Fruit fly (Drosophila melanogaster) whole organism, embryonic: ENCODE measurements around the gene Kmn1.
A peak's percentile ranks its signal among the peaks of the same experiment; 100 is the strongest.

Experiments
- Aef1 ChIP-seq: fragments of 200-800 bp; sonication (Bioruptor generic); IDR thresholded peaks from 3 replicates; pipeline ENCODE4 v1.3.6; 2022; ENCODE audit warnings: missing biosample characterization, missing genetic modification characterization
- Atf3 ChIP-seq: fragments of 200-800 bp; sonication (Bioruptor generic); optimal IDR thresholded peaks from 3 replicates; lab custom pipeline; 2016; ENCODE audit warnings: missing biosample characterization, missing genetic modification characterization
- B-H1 ChIP-seq: fragments of 200-800 bp; sonication (Bioruptor generic); IDR thresholded peaks from 3 replicates; pipeline ENCODE4 v1.3.6; 2022; ENCODE audit warnings: missing biosample characterization, missing genetic modification characterization
- CG10209 ChIP-seq: fragments of 200-800 bp; sonication (Bioruptor generic); optimal IDR thresholded peaks from 3 replicates; lab custom pipeline; 2017; ENCODE audit warnings: missing biosample characterization, mild to moderate bottlenecking, missing genetic modification characterization, missing genetic modification reagents
- CG10321 ChIP-seq: fragments of 200-800 bp; sonication (Bioruptor generic); IDR thresholded peaks from 2 replicates; pipeline ENCODE4 v1.3.6; 2022; ENCODE audit warnings: missing biosample characterization, missing genetic modification characterization
- CG11093 ChIP-seq: fragments of 200-800 bp; sonication (Bioruptor generic); IDR thresholded peaks from 3 replicates; pipeline ENCODE4 v1.3.6; 2022; ENCODE audit warnings: missing biosample characterization, missing genetic modification characterization
- CG11560 ChIP-seq: fragments of 200-800 bp; sonication (Bioruptor generic); IDR thresholded peaks from 3 replicates; pipeline ENCODE4 v1.3.6; 2022; ENCODE audit warnings: missing biosample characterization, missing genetic modification characterization
- CG13287 ChIP-seq: fragments of 200-800 bp; sonication (Bioruptor generic); IDR thresholded peaks from 2 replicates; pipeline ENCODE4 v1.3.6; 2022; ENCODE audit warnings: missing biosample characterization, missing genetic modification characterization; ENCODE audit not compliant: partially characterized antibody
- CG14860 ChIP-seq: fragments of 200-800 bp; sonication (Bioruptor generic); IDR thresholded peaks from 3 replicates; pipeline ENCODE4 v1.3.6; 2022; ENCODE audit warnings: missing biosample characterization, missing genetic modification characterization; ENCODE audit not compliant: partially characterized antibody
- CG15073 ChIP-seq: fragments of 200-800 bp; sonication (Bioruptor generic); optimal IDR thresholded peaks from 2 replicates; lab custom pipeline; 2016; ENCODE audit warnings: missing biosample characterization, missing genetic modification characterization
- CG15514 ChIP-seq: fragments of 200-800 bp; sonication (Bioruptor generic); optimal IDR thresholded peaks from 3 replicates; lab custom pipeline; 2017; ENCODE audit warnings: missing biosample characterization, missing genetic modification characterization, mild to moderate bottlenecking, moderate library complexity, missing genetic modification reagents
- CG16815 ChIP-seq: fragments of 200-800 bp; sonication (Bioruptor generic); optimal IDR thresholded peaks from 3 replicates; lab custom pipeline; 2017; ENCODE audit warnings: missing biosample characterization, mild to moderate bottlenecking, missing genetic modification characterization
- CG3847 ChIP-seq: fragments of 200-800 bp; sonication (Bioruptor generic); IDR thresholded peaks from 2 replicates; pipeline ENCODE4 v1.3.6; 2022; ENCODE audit warnings: missing biosample characterization, missing genetic modification characterization
- CG43689 ChIP-seq: fragments of 200-800 bp; sonication (Bioruptor generic); IDR thresholded peaks from 2 replicates; pipeline ENCODE4 v1.3.6; 2022; ENCODE audit warnings: missing biosample characterization, missing genetic modification characterization
- CG8388 ChIP-seq: fragments of 200-800 bp; sonication (Bioruptor generic); optimal IDR thresholded peaks from 2 replicates; lab custom pipeline; 2019; ENCODE audit warnings: missing biosample characterization, mild to moderate bottlenecking, missing genetic modification characterization, moderate library complexity
- CG8924 ChIP-seq: fragments of 200-800 bp; optimal IDR thresholded peaks from 3 replicates; lab custom pipeline; 2019; ENCODE audit warnings: missing biosample characterization, mild to moderate bottlenecking, missing genetic modification characterization, moderate library complexity
- CG8944 ChIP-seq: fragments of 200-800 bp; sonication (Bioruptor generic); optimal IDR thresholded peaks from 3 replicates; lab custom pipeline; 2016; ENCODE audit warnings: missing biosample characterization, missing genetic modification characterization
- CG9727 ChIP-seq: fragments of 200-800 bp; sonication (Bioruptor generic); optimal IDR thresholded peaks from 3 replicates; lab custom pipeline; 2017; ENCODE audit warnings: missing biosample characterization, mild to moderate bottlenecking, missing genetic modification characterization
- CG9797 ChIP-seq: fragments of 200-800 bp; sonication (Bioruptor generic); optimal IDR thresholded peaks from 3 replicates; lab custom pipeline; 2018; ENCODE audit warnings: missing biosample characterization, mild to moderate bottlenecking, missing genetic modification characterization
- Chrac-16 ChIP-seq: fragments of 200-800 bp; sonication (Bioruptor generic); optimal IDR thresholded peaks from 3 replicates; lab custom pipeline; 2016; ENCODE audit warnings: missing biosample characterization, missing genetic modification characterization
- Deaf1 ChIP-seq: fragments of 200-800 bp; optimal IDR thresholded peaks from 3 replicates; lab custom pipeline; 2019; ENCODE audit warnings: missing biosample characterization, mild to moderate bottlenecking, missing genetic modification characterization, moderate library complexity
- Dll ChIP-seq: fragments of 200-800 bp; sonication (Bioruptor generic); IDR thresholded peaks from 4 replicates; pipeline ENCODE4 v1.3.6; 2022; ENCODE audit warnings: missing biosample characterization, missing genetic modification characterization; ENCODE audit not compliant: partially characterized antibody
- Fer1 ChIP-seq: fragments of 200-800 bp; sonication (Bioruptor generic); optimal IDR thresholded peaks from 2 replicates; lab custom pipeline; 2017; ENCODE audit warnings: missing biosample characterization, mild to moderate bottlenecking, missing genetic modification characterization
- GATAe ChIP-seq: fragments of 200-800 bp; sonication (Bioruptor generic); conservative IDR thresholded peaks from 2 replicates; pipeline ENCODE4 v1.3.6; 2022; ENCODE audit warnings: missing biosample characterization, missing genetic modification characterization
- H2.0 ChIP-seq: fragments of 200-800 bp; sonication (Bioruptor generic); IDR thresholded peaks from 2 replicates; pipeline ENCODE4 v1.3.6; 2022; ENCODE audit warnings: missing biosample characterization, missing genetic modification characterization
- Hand ChIP-seq: fragments of 200-800 bp; sonication (Bioruptor generic); optimal IDR thresholded peaks from 2 replicates; lab custom pipeline; 2017; ENCODE audit warnings: mild to moderate bottlenecking, missing biosample characterization, missing genetic modification reagents, missing genetic modification characterization
- Hsf ChIP-seq: fragments of 200-800 bp; sonication (Bioruptor generic); optimal IDR thresholded peaks from 3 replicates; lab custom pipeline; 2016; ENCODE audit warnings: missing biosample characterization, missing genetic modification characterization
- Mrtf ChIP-seq: fragments of 200-800 bp; sonication (Bioruptor generic); IDR thresholded peaks from 3 replicates; pipeline ENCODE4 v1.3.6; 2022; ENCODE audit warnings: missing biosample characterization, missing genetic modification characterization
- Nf-YC ChIP-seq: fragments of 200-800 bp; optimal IDR thresholded peaks from 3 replicates; lab custom pipeline; 2019; ENCODE audit warnings: missing biosample characterization, mild to moderate bottlenecking, missing genetic modification characterization, moderate library complexity
- Oli ChIP-seq: fragments of 200-800 bp; sonication (Bioruptor generic); optimal IDR thresholded peaks from 2 replicates; lab custom pipeline; 2018; ENCODE audit warnings: missing biosample characterization, mild to moderate bottlenecking, missing genetic modification characterization, moderate library complexity
- Spps ChIP-seq: fragments of 200-800 bp; sonication (Bioruptor generic); optimal IDR thresholded peaks from 2 replicates; lab custom pipeline; 2018; ENCODE audit warnings: missing biosample characterization, mild to moderate bottlenecking, missing genetic modification characterization
- Sry-β ChIP-seq: fragments of 200-800 bp; sonication (Bioruptor generic); optimal IDR thresholded peaks from 2 replicates; lab custom pipeline; 2018; ENCODE audit warnings: missing biosample characterization, mild to moderate bottlenecking, missing genetic modification characterization, moderate library complexity
- Sry-δ ChIP-seq: fragments of 200-800 bp; sonication (Bioruptor generic); optimal IDR thresholded peaks from 2 replicates; lab custom pipeline; 2016; ENCODE audit warnings: missing biosample characterization, missing genetic modification characterization
- YL-1 ChIP-seq: fragments of 200-800 bp; sonication (Bioruptor generic); optimal IDR thresholded peaks from 3 replicates; lab custom pipeline; 2017; ENCODE audit warnings: missing biosample characterization, mild to moderate bottlenecking, missing genetic modification characterization
- abd-A ChIP-seq: fragments of 200-800 bp; sonication (Bioruptor generic); optimal IDR thresholded peaks from 3 replicates; lab custom pipeline; 2019; ENCODE audit warnings: missing biosample characterization, mild to moderate bottlenecking, missing genetic modification characterization, moderate library complexity
- ac ChIP-seq: fragments of 200-800 bp; sonication (Bioruptor generic); optimal IDR thresholded peaks from 3 replicates; lab custom pipeline; 2017; ENCODE audit warnings: missing biosample characterization, mild to moderate bottlenecking, missing genetic modification characterization
- bsh ChIP-seq, 2 experiments: fragments of 200-800 bp; sonication (Bioruptor generic); optimal IDR thresholded peaks; 2 replicates each; lab custom pipeline; 2017 to 2018; ENCODE audit warnings: mild to moderate bottlenecking in 2 of 2, missing biosample characterization in 2 of 2, missing genetic modification characterization in 2 of 2, moderate library complexity in 1 of 2
- cwo ChIP-seq: fragments of 200-800 bp; sonication (Bioruptor generic); optimal IDR thresholded peaks from 3 replicates; lab custom pipeline; 2017; ENCODE audit warnings: missing biosample characterization, missing genetic modification characterization, mild to moderate bottlenecking, moderate library complexity, missing genetic modification reagents
- grau ChIP-seq: fragments of 200-800 bp; optimal IDR thresholded peaks from 3 replicates; lab custom pipeline; 2019; ENCODE audit warnings: missing biosample characterization, mild to moderate bottlenecking, missing genetic modification characterization, moderate library complexity
- inv ChIP-seq: fragments of 200-800 bp; sonication (Bioruptor generic); IDR thresholded peaks from 2 replicates; pipeline ENCODE4 v1.3.6; 2022; ENCODE audit warnings: missing biosample characterization, missing genetic modification characterization; ENCODE audit not compliant: partially characterized antibody
- mirr ChIP-seq: fragments of 200-800 bp; sonication (Bioruptor generic); optimal IDR thresholded peaks from 3 replicates; lab custom pipeline; 2018; ENCODE audit warnings: missing biosample characterization, mild to moderate bottlenecking, missing genetic modification characterization
- nerfin-1 ChIP-seq: fragments of 200-800 bp; sonication (Bioruptor generic); optimal IDR thresholded peaks from 3 replicates; lab custom pipeline; 2019; ENCODE audit warnings: missing biosample characterization, mild to moderate bottlenecking, missing genetic modification characterization, moderate library complexity
- prd ChIP-seq, 3 experiments: fragments of >200 bp in 2 of 3; fragments of 200-800 bp in 1 of 3; sonication (Bioruptor generic) in 1 of 3; optimal IDR thresholded peaks in 2 of 3; IDR thresholded peaks in 1 of 3; 2 replicates in 2 of 3; 3 replicates in 1 of 3; pipeline versions ENCODE4 v1.3.6 to Lab custom; 2017 to 2022; ENCODE audit warnings: missing biosample characterization in 1 of 3, missing genetic modification characterization in 1 of 3
- pros ChIP-seq: fragments of 200-800 bp; sonication (Bioruptor generic); optimal IDR thresholded peaks from 3 replicates; lab custom pipeline; 2019; ENCODE audit warnings: missing biosample characterization, mild to moderate bottlenecking, missing genetic modification characterization, moderate library complexity
- pzg ChIP-seq: fragments of 200-800 bp; sonication (Bioruptor generic); optimal IDR thresholded peaks from 3 replicates; lab custom pipeline; 2018; ENCODE audit warnings: missing biosample characterization, mild to moderate bottlenecking, missing genetic modification characterization, moderate library complexity
- ro ChIP-seq: fragments of 200-800 bp; sonication (Bioruptor generic); IDR thresholded peaks from 2 replicates; pipeline ENCODE4 v1.3.6; 2022; ENCODE audit warnings: missing biosample characterization, missing genetic modification characterization
- sc ChIP-seq, 3 experiments: fragments of >200 bp in 2 of 3; fragments of 200-800 bp in 1 of 3; sonication (Bioruptor generic) in 1 of 3; optimal IDR thresholded peaks; 2 replicates in 2 of 3; 3 replicates in 1 of 3; lab custom pipeline; 2017; ENCODE audit warnings: mild to moderate bottlenecking in 1 of 3, missing biosample characterization in 1 of 3, missing genetic modification characterization in 1 of 3, missing genetic modification reagents in 1 of 3
- schlank ChIP-seq: fragments of 200-800 bp; sonication (Bioruptor generic); optimal IDR thresholded peaks from 2 replicates; lab custom pipeline; 2018; ENCODE audit warnings: missing biosample characterization, mild to moderate bottlenecking, missing genetic modification characterization
- sens-2 ChIP-seq: fragments of 200-800 bp; sonication (Bioruptor generic); IDR thresholded peaks from 2 replicates; pipeline ENCODE4 v1.3.6; 2022; ENCODE audit warnings: missing biosample characterization, missing genetic modification characterization
- z ChIP-seq: fragments of 200-800 bp; sonication (Bioruptor generic); IDR thresholded peaks from 3 replicates; pipeline ENCODE4 v1.3.6; 2022; ENCODE audit warnings: missing biosample characterization, missing genetic modification characterization

Gene Kmn1

dm6 chrX:11578841-11579240, 6.6 kb upstream of the Kmn1 start (continued):
- TF ChIP-seq Sry-β (GFP tag; lab: Kevin White, UChicago): peak; percentile 41
- no peak for TF ChIP-seq ac
- no peak for TF ChIP-seq pros (GFP tag; lab: Kevin White, UChicago)
- TF ChIP-seq CG15073 (GFP tag; lab: Kevin White, UChicago): no peak
- no peak for TF ChIP-seq abd-A (tag; lab: Kevin White, UChicago)
- TF ChIP-seq CG14860 (GFP tag; lab: Robert Waterston, UW): 0 out of 3 replicates have a peak, but pooled peaks have one; percentile 25
- peak; percentile 5 for TF ChIP-seq grau (tag; lab: Kevin White, UChicago)
- TF ChIP-seq Deaf1 (tag; lab: Kevin White, UChicago): no peak
- no peak for TF ChIP-seq sc (optimal IDR thresholded peaks at IDR 0.05; lab: Kevin White, UChicago)
- TF ChIP-seq sc (GFP tag; optimal IDR thresholded peaks at IDR 0.05; lab: Kevin White, UChicago): no peak
- no peak for TF ChIP-seq Oli (tag; lab: Kevin White, UChicago)
- TF ChIP-seq Nf-YC (tag; lab: Kevin White, UChicago): no peak
- no peak for TF ChIP-seq Atf3 (GFP tag; lab: Kevin White, UChicago)
- TF ChIP-seq CG8388 (GFP tag; lab: Kevin White, UChicago): no peak
- TF ChIP-seq Sry-δ (GFP tag; lab: Kevin White, UChicago): peak; percentile 32
- peak; percentile 13 for TF ChIP-seq Spps
- TF ChIP-seq Dll (GFP tag; lab: Robert Waterston, UW): no peak
- peak; percentile 85 for TF ChIP-seq CG9797 (GFP tag; lab: Kevin White, UChicago)
- TF ChIP-seq CG43689 (GFP tag; lab: Robert Waterston, UW): no peak
- no peak for TF ChIP-seq bsh (GFP tag; optimal IDR thresholded peaks at IDR 0.05; lab: Kevin White, UChicago)
- TF ChIP-seq CG10321 (GFP tag; lab: Robert Waterston, UW): no peak
- no peak for TF ChIP-seq ro (GFP tag; lab: Robert Waterston, UW)
- TF ChIP-seq CG10209 (GFP tag; lab: Kevin White, UChicago): no peak
- TF ChIP-seq cwo (GFP tag; lab: Kevin White, UChicago): no peak
- no peak for TF ChIP-seq z
- TF ChIP-seq CG9727 (GFP tag; lab: Kevin White, UChicago): no peak
- TF ChIP-seq CG11093 (GFP tag; lab: Robert Waterston, UW): no peak
- TF ChIP-seq H2.0 (GFP tag; lab: Robert Waterston, UW): no peak
- TF ChIP-seq mirr (GFP tag; lab: Kevin White, UChicago): no peak
- TF ChIP-seq CG13287 (GFP tag; lab: Robert Waterston, UW): peak; percentile 77
- no peak for TF ChIP-seq GATAe (GFP tag; lab: Robert Waterston, UW)
- no peak for TF ChIP-seq CG8924
- no peak for TF ChIP-seq B-H1 (GFP tag; lab: Robert Waterston, UW)
- peak; percentile 87 for TF ChIP-seq nerfin-1 (tag; lab: Kevin White, UChicago)
- TF ChIP-seq Mrtf (GFP tag; lab: Robert Waterston, UW): no peak
- TF ChIP-seq CG16815 (GFP tag; lab: Kevin White, UChicago): no peak
- no peak for TF ChIP-seq prd (optimal IDR thresholded peaks at IDR 0.05; lab: Kevin White, UChicago)
- TF ChIP-seq prd (GFP tag; IDR thresholded peaks at IDR 0.05; lab: Robert Waterston, UW): no peak
- no peak for TF ChIP-seq Hsf (GFP tag; lab: Kevin White, UChicago)
- no peak for TF ChIP-seq inv (GFP tag; lab: Robert Waterston, UW)
- TF ChIP-seq Aef1: no peak
- TF ChIP-seq YL-1 (GFP tag; lab: Kevin White, UChicago): peak; percentile 13
- no peak for TF ChIP-seq Chrac-16 (GFP tag; lab: Kevin White, UChicago)
- TF ChIP-seq sens-2 (GFP tag; lab: Robert Waterston, UW): no peak
- peak; percentile 58 for TF ChIP-seq CG15514 (GFP tag; lab: Kevin White, UChicago)
- no peak for TF ChIP-seq CG11560
- TF ChIP-seq pzg: peak; percentile 75
- TF ChIP-seq CG8944 (GFP tag; lab: Kevin White, UChicago): no peak
- peak; percentile 18 for TF ChIP-seq Fer1
- TF ChIP-seq schlank (tag; lab: Kevin White, UChicago): no peak
- peak; percentile 18; the same call in 1 of the 2 replicates for TF ChIP-seq CG3847 (GFP tag; lab: Robert Waterston, UW)
- no peak for TF ChIP-seq Hand (GFP tag; lab: Kevin White, UChicago)
